Worm (Caenorhabditis elegans) whole organism, early embryonic: ENCODE measurements around the gene M117.1.

ENCODE experiments used
- B0310.2 ChIP-seq: sonication (generic microtip); optimal IDR thresholded peaks from 2 replicates; lab custom pipeline; 2016; ENCODE audit warnings: mild to moderate bottlenecking, missing genetic modification characterization, missing compliant biosample characterization
- ceh-13 ChIP-seq: fragments of 200-800 bp; sonication (Bioruptor generic); optimal IDR thresholded peaks from 2 replicates; lab custom pipeline; 2018; ENCODE audit warnings: mild to moderate bottlenecking, missing genetic modification characterization, missing compliant biosample characterization

- TF ChIP-seq ceh-13 (no peak), B0310.2 (tag; lab: Kevin White, UChicago) (no peak)
These were observed 41.4 kb downstream of the M117.1 start for ce11 chrIV:11855424-11855823.
